Fruit fly (Drosophila melanogaster) whole organism, pupa: ENCODE measurements around the gene pico.
A peak's percentile ranks its signal among the peaks of the same experiment; 100 is the strongest.

Experiments
- CG10348 ChIP-seq: fragments of 200-800 bp; sonication (Bioruptor generic); IDR thresholded peaks from 2 replicates; pipeline ENCODE4 v1.3.6; 2022; ENCODE audit warnings: missing biosample characterization, missing genetic modification characterization
- CG12605 ChIP-seq: fragments of 200-800 bp; sonication (Bioruptor generic); IDR thresholded peaks from 2 replicates; pipeline ENCODE4 v1.3.6; 2022; ENCODE audit warnings: missing biosample characterization, missing genetic modification characterization
- CG13204 ChIP-seq: fragments of 200-800 bp; sonication (Bioruptor generic); optimal IDR thresholded peaks from 2 replicates; lab custom pipeline; 2018; ENCODE audit warnings: missing biosample characterization, mild to moderate bottlenecking, missing genetic modification characterization, moderate library complexity
- CG14655 ChIP-seq: fragments of 200-800 bp; sonication (Bioruptor generic); optimal IDR thresholded peaks from 3 replicates; lab custom pipeline; 2017; ENCODE audit warnings: mild to moderate bottlenecking, missing biosample characterization, missing genetic modification reagents, missing genetic modification characterization
- CG15710 ChIP-seq: fragments of 200-800 bp; sonication (Bioruptor generic); optimal IDR thresholded peaks from 2 replicates; lab custom pipeline; 2018; ENCODE audit warnings: missing biosample characterization, mild to moderate bottlenecking, missing genetic modification characterization, moderate library complexity
- CG17806 ChIP-seq: fragments of 200-800 bp; sonication (Bioruptor generic); optimal IDR thresholded peaks from 2 replicates; lab custom pipeline; 2018; ENCODE audit warnings: missing biosample characterization, mild to moderate bottlenecking, missing genetic modification characterization, moderate library complexity
- CG32121 ChIP-seq: fragments of 200-800 bp; sonication (Bioruptor generic); IDR thresholded peaks from 2 replicates; pipeline ENCODE4 v1.3.6; 2022; ENCODE audit warnings: missing biosample characterization, missing genetic modification characterization
- CG34367 ChIP-seq: fragments of 200-800 bp; sonication (Bioruptor generic); optimal IDR thresholded peaks from 2 replicates; lab custom pipeline; 2018; ENCODE audit warnings: missing biosample characterization, mild to moderate bottlenecking, missing genetic modification characterization
- CG4496 ChIP-seq: fragments of 200-800 bp; sonication (Bioruptor generic); IDR thresholded peaks from 3 replicates; pipeline ENCODE4 v1.3.6; 2022; ENCODE audit warnings: missing biosample characterization, missing genetic modification characterization
- CG8159 ChIP-seq: fragments of 200-800 bp; sonication (Bioruptor generic); optimal IDR thresholded peaks from 3 replicates; lab custom pipeline; 2018; ENCODE audit warnings: missing biosample characterization, mild to moderate bottlenecking, missing genetic modification characterization, moderate library complexity
- CG8301 ChIP-seq: fragments of 200-800 bp; sonication (Bioruptor generic); optimal IDR thresholded peaks from 2 replicates; lab custom pipeline; 2018; ENCODE audit warnings: missing biosample characterization, mild to moderate bottlenecking, missing genetic modification characterization
- CG9948 ChIP-seq: fragments of 200-800 bp; sonication (Bioruptor generic); optimal IDR thresholded peaks from 2 replicates; lab custom pipeline; 2018; ENCODE audit warnings: missing biosample characterization, mild to moderate bottlenecking, missing genetic modification characterization, moderate library complexity
- D1 ChIP-seq: fragments of 200-800 bp; sonication (Bioruptor generic); optimal IDR thresholded peaks from 2 replicates; lab custom pipeline; 2018; ENCODE audit warnings: missing biosample characterization, mild to moderate bottlenecking, missing genetic modification characterization, moderate library complexity
- EcR ChIP-seq: fragments of 200-800 bp; sonication (Bioruptor generic); optimal IDR thresholded peaks from 3 replicates; lab custom pipeline; 2019; ENCODE audit warnings: missing biosample characterization, missing genetic modification characterization, mild to moderate bottlenecking, moderate library complexity, missing genetic modification reagents
- Ets98B ChIP-seq: fragments of 200-800 bp; sonication (Bioruptor generic); IDR thresholded peaks from 2 replicates; pipeline ENCODE4 v1.3.6; 2022; ENCODE audit warnings: missing biosample characterization, missing genetic modification characterization
- Pif1A ChIP-seq: fragments of 200-800 bp; sonication (Bioruptor generic); optimal IDR thresholded peaks from 3 replicates; lab custom pipeline; 2016; ENCODE audit warnings: missing biosample characterization, missing genetic modification characterization
- Pif1B ChIP-seq: fragments of 200-800 bp; sonication (Bioruptor generic); optimal IDR thresholded peaks from 3 replicates; lab custom pipeline; 2016; ENCODE audit warnings: missing biosample characterization, missing genetic modification characterization
- Snoo ChIP-seq: fragments of 200-800 bp; sonication (Bioruptor generic); optimal IDR thresholded peaks from 3 replicates; lab custom pipeline; 2017; ENCODE audit warnings: missing biosample characterization, mild to moderate bottlenecking, missing genetic modification characterization, inconsistent platforms
- fd96Ca ChIP-seq: fragments of 200-800 bp; sonication (Bioruptor generic); IDR thresholded peaks from 3 replicates; pipeline ENCODE4 v1.3.6; 2022; ENCODE audit warnings: missing biosample characterization, missing genetic modification characterization
- gl ChIP-seq: fragments of 200-800 bp; sonication (Bioruptor generic); optimal IDR thresholded peaks from 2 replicates; lab custom pipeline; 2018; ENCODE audit warnings: missing biosample characterization, mild to moderate bottlenecking, missing genetic modification characterization
- rn ChIP-seq: fragments of 200-800 bp; sonication (Bioruptor generic); IDR thresholded peaks from 2 replicates; pipeline ENCODE4 v1.3.6; 2022; ENCODE audit warnings: missing biosample characterization, missing genetic modification characterization

The pico gene

dm6 chrX:19851989-19852307 lies at the start of gene pico, which contains the start of gene Nup205:
Gene pico (minus strand): TSS chrX:19852059.
Gene Nup205 (plus strand): TSS chrX:19852214.
- TF ChIP-seq CG32121 (GFP tag; lab: Robert Waterston, UW) (peak; percentile 18; the same call in 1 of the 2 replicates), Pif1B (GFP tag; lab: Kevin White, UChicago) (no peak), CG9948 (tag; lab: Kevin White, UChicago) (no peak), CG4496 (GFP tag; lab: Robert Waterston, UW) (peak; percentile 54; the same call in 2 of the 3 replicates)

- no peak for TF ChIP-seq CG9948 (tag; lab: Kevin White, UChicago)
- TF ChIP-seq Snoo = no peak
- no peak for TF ChIP-seq CG15710 (tag; lab: Kevin White, UChicago)
- no peak for TF ChIP-seq CG8301
- no peak for TF ChIP-seq Pif1A (GFP tag; lab: Kevin White, UChicago)
- TF ChIP-seq, all 21 proteins: peak for 0
These were observed 48.1 kb upstream of the pico start for dm6 chrX:19899978-19900377.

- TF ChIP-seq fd96Ca (GFP tag; lab: Robert Waterston, UW) (no peak), EcR (GFP tag; lab: Kevin White, UChicago) (peak; percentile 2)
These were observed 46.2 kb upstream of the pico start for dm6 chrX:19897991-19898473.

- TF ChIP-seq CG17806 (tag; lab: Kevin White, UChicago) (peak; percentile 30), D1 (tag; lab: Kevin White, UChicago) (no peak)
These were observed 45.6 kb upstream of the pico start for dm6 chrX:19897328-19897990.

dm6 chrX:19892070-19892469 lies 40.2 kb upstream of the pico start:
- no peak for TF ChIP-seq D1 (tag; lab: Kevin White, UChicago)
- TF ChIP-seq CG8159 (tag; lab: Kevin White, UChicago) = no peak
- TF ChIP-seq Ets98B (GFP tag; lab: Robert Waterston, UW) = no peak
- TF ChIP-seq CG34367 = no peak
- no peak for TF ChIP-seq Pif1B (GFP tag; lab: Kevin White, UChicago)
- TF ChIP-seq CG13204 (GFP tag; lab: Kevin White, UChicago) = no peak
- no peak for TF ChIP-seq CG12605
- TF ChIP-seq Pif1A (GFP tag; lab: Kevin White, UChicago) = no peak
- no peak for TF ChIP-seq CG14655 (GFP tag; lab: Kevin White, UChicago)
- TF ChIP-seq rn (GFP tag; lab: Robert Waterston, UW) = no peak
- no peak for TF ChIP-seq CG9948 (tag; lab: Kevin White, UChicago)
- TF ChIP-seq CG32121 (GFP tag; lab: Robert Waterston, UW) = no peak
- TF ChIP-seq CG15710 (tag; lab: Kevin White, UChicago) = no peak
- no peak for TF ChIP-seq CG17806 (tag; lab: Kevin White, UChicago)
- TF ChIP-seq EcR (GFP tag; lab: Kevin White, UChicago) = no peak

- TF ChIP-seq gl (tag; lab: Kevin White, UChicago) = no peak
- TF ChIP-seq CG13204 (GFP tag; lab: Kevin White, UChicago) = no peak
- no peak for TF ChIP-seq CG32121 (GFP tag; lab: Robert Waterston, UW)
- TF ChIP-seq CG8159 (tag; lab: Kevin White, UChicago) = no peak
- TF ChIP-seq CG9948 (tag; lab: Kevin White, UChicago) = no peak
- no peak for TF ChIP-seq fd96Ca (GFP tag; lab: Robert Waterston, UW)
- no peak for TF ChIP-seq CG14655 (GFP tag; lab: Kevin White, UChicago)
- no peak for TF ChIP-seq CG15710 (tag; lab: Kevin White, UChicago)
These were observed 38.3 kb upstream of the pico start, which contains the start of gene amn for dm6 chrX:19890010-19890665. Gene amn (minus strand): TSS chrX:19890060.

- TF ChIP-seq EcR (GFP tag; lab: Kevin White, UChicago) = no peak
- peak; percentile 70 for TF ChIP-seq Snoo
- no peak for TF ChIP-seq rn (GFP tag; lab: Robert Waterston, UW)
- TF ChIP-seq CG15710 (tag; lab: Kevin White, UChicago) = peak; percentile 76
- TF ChIP-seq CG4496 (GFP tag; lab: Robert Waterston, UW) = peak; percentile 30; the same call in 1 of the 3 replicates
- TF ChIP-seq D1 (tag; lab: Kevin White, UChicago) = no peak
- TF ChIP-seq Pif1B (GFP tag; lab: Kevin White, UChicago) = peak; percentile 40
- TF ChIP-seq CG13204 (GFP tag; lab: Kevin White, UChicago) = peak; percentile 23
- peak; percentile 31 for TF ChIP-seq CG8301
- no peak for TF ChIP-seq CG12605
- peak; percentile 55 for TF ChIP-seq CG34367
- 0 out of 2 replicates have a peak, but pooled peaks have one; percentile 28 for TF ChIP-seq CG32121 (GFP tag; lab: Robert Waterston, UW)
- peak; percentile 60; the same call in 2 of the 3 replicates for TF ChIP-seq fd96Ca (GFP tag; lab: Robert Waterston, UW)
- TF ChIP-seq CG10348 (GFP tag; lab: Robert Waterston, UW) = no peak
- peak; percentile 39; the same call in 1 of the 2 replicates for TF ChIP-seq Ets98B (GFP tag; lab: Robert Waterston, UW)
- TF ChIP-seq CG17806 (tag; lab: Kevin White, UChicago) = peak; percentile 61
- peak; percentile 73 for TF ChIP-seq Pif1A (GFP tag; lab: Kevin White, UChicago)
- TF ChIP-seq CG8159 (tag; lab: Kevin White, UChicago) = peak; percentile 74
- TF ChIP-seq CG14655 (GFP tag; lab: Kevin White, UChicago) = peak; percentile 45
- peak; percentile 58 for TF ChIP-seq gl (tag; lab: Kevin White, UChicago)
- TF ChIP-seq CG9948 (tag; lab: Kevin White, UChicago) = peak; percentile 73
These were observed 37.4 kb upstream of the pico start for dm6 chrX:19889128-19889756.
